Worm (Caenorhabditis elegans) whole organism, L4/young adult: ENCODE results near the gene ifas-1.

ENCODE experiments used
- W03F9.2 ChIP-seq: fragments of 150-350 bp; optimal IDR thresholded peaks from 2 replicates; lab custom pipeline; 2014; ENCODE audit warnings: missing biosample characterization, missing genetic modification characterization
- dao-5 ChIP-seq: sonication (generic microtip); optimal IDR thresholded peaks from 2 replicates; lab custom pipeline; 2016; ENCODE audit warnings: missing genotype, missing genetic modification characterization, moderate library complexity, missing compliant biosample characterization
- him-1 ChIP-seq: sonication (generic microtip); optimal IDR thresholded peaks from 2 replicates; lab custom pipeline; 2016; ENCODE audit warnings: missing genotype, missing genetic modification reagents, missing genetic modification characterization, missing compliant biosample characterization

ce11 chrII:3639238-3639637, 49.3 kb downstream of the ifas-1 start, which contains the start of gene fbxb-31:
- TF ChIP-seq him-1 (tag; lab: Kevin White, UChicago): no peak
- TF ChIP-seq dao-5: no peak
- TF ChIP-seq W03F9.2 (tag; lab: Kevin White, UChicago): no peak
